Worm (Caenorhabditis elegans): ENCODE measurements around the gene srh-33.

srh-33 gene

ce11 chrV:439183-439749 lies 3.8 kb downstream of the srh-33 start:
- TF ChIP-seq nhr-10 (tag; optimal IDR thresholded peaks at IDR 0.05) = no peak

ce11 chrV:438094-438493 lies 5.0 kb downstream of the srh-33 start, which contains the start of gene B0554.1:
B0554.1 (plus strand) TSS chrV:438394.
- TF ChIP-seq nhr-129 (tag; optimal IDR thresholded peaks at IDR 0.05) = no peak
- no peak for TF ChIP-seq blmp-1 (tag; optimal IDR thresholded peaks at IDR 0.05; ENCODE audit: insufficient read depth)
- TF ChIP-seq ztf-1 (GFP tag; conservative IDR thresholded peaks at IDR 0.05) = no peak
- TF ChIP-seq gmeb-1 (tag; optimal IDR thresholded peaks at IDR 0.05) = no peak
- no peak for TF ChIP-seq skn-1 (tag; optimal IDR thresholded peaks at IDR 0.05)
- no peak for TF ChIP-seq crh-2 (tag; optimal IDR thresholded peaks at IDR 0.05)
- no peak for TF ChIP-seq fos-1 (tag; optimal IDR thresholded peaks at IDR 0.05)
- TF ChIP-seq mdl-1 (tag; optimal IDR thresholded peaks at IDR 0.05) = no peak
- TF ChIP-seq elt-3 (tag; optimal IDR thresholded peaks at IDR 0.05) = no peak
- no peak for TF ChIP-seq egl-27 (tag; optimal IDR thresholded peaks at IDR 0.05)
- TF ChIP-seq elt-1 (tag; optimal IDR thresholded peaks at IDR 0.05) = no peak
- no peak for TF ChIP-seq nhr-10 (tag; optimal IDR thresholded peaks at IDR 0.05)
- no peak for TF ChIP-seq mab-5 (tag; optimal IDR thresholded peaks at IDR 0.05)
- no peak for TF ChIP-seq ceh-82 (tag; optimal IDR thresholded peaks at IDR 0.05)
- TF ChIP-seq ztf-4 (tag; optimal IDR thresholded peaks at IDR 0.05) = no peak
- no peak for TF ChIP-seq R02D3.7 (tag; optimal IDR thresholded peaks at IDR 0.05)
- no peak for TF ChIP-seq unc-55 (GFP tag; optimal IDR thresholded peaks at IDR 0.05)
- no peak for TF ChIP-seq zag-1 (tag; optimal IDR thresholded peaks at IDR 0.05)
- TF ChIP-seq C34F6.9 (tag; optimal IDR thresholded peaks at IDR 0.05) = no peak

- TF ChIP-seq sma-9 (GFP tag; optimal IDR thresholded peaks at IDR 0.05) (no peak), sma-9 (tag; optimal IDR thresholded peaks at IDR 0.05) (no peak), nhr-23 (tag; optimal IDR thresholded peaks at IDR 0.05) (no peak), elt-3 (tag; optimal IDR thresholded peaks at IDR 0.05) (no peak), ztf-4 (tag; optimal IDR thresholded peaks at IDR 0.05) (no peak), nhr-11 (tag; optimal IDR thresholded peaks at IDR 0.05) (no peak), F13H6.1 (tag; optimal IDR thresholded peaks at IDR 0.05) (no peak), nhr-6 (tag; optimal IDR thresholded peaks at IDR 0.05) (no peak)
Measured at ce11 chrV:433898-434297, 9.2 kb downstream of the srh-33 start, which contains the start of gene B0554.2. B0554.2 (plus strand) TSS chrV:434198.

- TF ChIP-seq fos-1 (tag; optimal IDR thresholded peaks at IDR 0.05) (no peak), nhr-25 (tag; optimal IDR thresholded peaks at IDR 0.05) (no peak), F13H6.1 (tag; optimal IDR thresholded peaks at IDR 0.05) (no peak), lsy-2 (tag; optimal IDR thresholded peaks at IDR 0.05) (no peak), C34F6.9 (tag; optimal IDR thresholded peaks at IDR 0.05) (no peak), nhr-10 (tag; optimal IDR thresholded peaks at IDR 0.05) (no peak), elt-1 (tag; optimal IDR thresholded peaks at IDR 0.05) (no peak), sem-4 (tag; optimal IDR thresholded peaks at IDR 0.05) (no peak), mdl-1 (tag; optimal IDR thresholded peaks at IDR 0.05) (no peak)
Measured at ce11 chrV:432991-433390, 10.1 kb downstream of the srh-33 start.

ce11 chrV:428844-429243 lies 14.2 kb downstream of the srh-33 start, which contains the start of gene B0554.4:
B0554.4 (plus strand) TSS chrV:429144.
- TF ChIP-seq lsy-2 (tag; optimal IDR thresholded peaks at IDR 0.05) = no peak
- no peak for TF ChIP-seq fos-1 (tag; optimal IDR thresholded peaks at IDR 0.05)
- no peak for TF ChIP-seq nhr-21 (tag; optimal IDR thresholded peaks at IDR 0.05)
- no peak for TF ChIP-seq ZK546.5 (tag; optimal IDR thresholded peaks at IDR 0.05)
- TF ChIP-seq nhr-23 (tag; optimal IDR thresholded peaks at IDR 0.05) = no peak
- TF ChIP-seq lin-11 (tag; optimal IDR thresholded peaks at IDR 0.05) = no peak
- no peak for TF ChIP-seq unc-62 (GFP tag; optimal IDR thresholded peaks at IDR 0.05)
- no peak for TF ChIP-seq ztf-4 (tag; optimal IDR thresholded peaks at IDR 0.05)
- no peak for TF ChIP-seq nhr-6 (tag; optimal IDR thresholded peaks at IDR 0.05)
- TF ChIP-seq sma-3 (GFP tag; optimal IDR thresholded peaks at IDR 0.05) = no peak
- TF ChIP-seq sma-9 (GFP tag; optimal IDR thresholded peaks at IDR 0.05) = no peak
- no peak for TF ChIP-seq sma-9 (tag; optimal IDR thresholded peaks at IDR 0.05)
- no peak for TF ChIP-seq skn-1 (tag; optimal IDR thresholded peaks at IDR 0.05)
- TF ChIP-seq nhr-12 (tag; optimal IDR thresholded peaks at IDR 0.05) = no peak
- TF ChIP-seq ceh-82 (tag; optimal IDR thresholded peaks at IDR 0.05) = no peak
- TF ChIP-seq nhr-237 (tag; optimal IDR thresholded peaks at IDR 0.05) = no peak
- TF ChIP-seq Y55F3AM.14 (GFP tag; optimal IDR thresholded peaks at IDR 0.05) = no peak
- no peak for TF ChIP-seq peb-1 (tag; optimal IDR thresholded peaks at IDR 0.05)
- no peak for TF ChIP-seq egl-27 (tag; optimal IDR thresholded peaks at IDR 0.05)
